Fruit fly (Drosophila melanogaster) whole organism, embryonic: ENCODE results near the gene Lsp2.

Experiments
- Awh ChIP-seq: fragments of 200-800 bp; sonication (Bioruptor generic); IDR thresholded peaks from 2 replicates; pipeline ENCODE4, ENCODE4 v1.3.6; 2022; ENCODE audit warnings: missing biosample characterization, missing genetic modification characterization
- CG10366 ChIP-seq: fragments of 200-800 bp; sonication (Bioruptor generic); IDR thresholded peaks from 2 replicates; pipeline ENCODE4 v1.3.6; 2022; ENCODE audit warnings: missing biosample characterization, missing genetic modification characterization
- CG10979 ChIP-seq: fragments of 200-800 bp; sonication (Bioruptor generic); optimal IDR thresholded peaks from 2 replicates; lab custom pipeline; 2018; ENCODE audit warnings: missing biosample characterization, mild to moderate bottlenecking, missing genetic modification characterization, moderate library complexity
- CG11456 ChIP-seq: fragments of 200-800 bp; sonication (Bioruptor generic); IDR thresholded peaks from 3 replicates; pipeline ENCODE4 v1.3.6; 2022; ENCODE audit warnings: missing biosample characterization, missing genetic modification characterization
- CG14441 ChIP-seq: fragments of 200-800 bp; sonication (Bioruptor generic); IDR thresholded peaks from 2 replicates; pipeline ENCODE4 v1.3.6; 2022; ENCODE audit warnings: missing biosample characterization, missing genetic modification characterization
- CG16815 ChIP-seq: fragments of 200-800 bp; sonication (Bioruptor generic); optimal IDR thresholded peaks from 3 replicates; lab custom pipeline; 2017; ENCODE audit warnings: missing biosample characterization, mild to moderate bottlenecking, missing genetic modification characterization
- CG17912 ChIP-seq: fragments of 200-800 bp; sonication (Bioruptor generic); optimal IDR thresholded peaks from 2 replicates; lab custom pipeline; 2018; ENCODE audit warnings: missing biosample characterization, mild to moderate bottlenecking, missing genetic modification characterization
- CG1832 ChIP-seq: fragments of 200-800 bp; sonication (Bioruptor generic); optimal IDR thresholded peaks from 2 replicates; lab custom pipeline; 2017; ENCODE audit warnings: missing biosample characterization, mild to moderate bottlenecking, missing genetic modification characterization, inconsistent platforms
- CG2202 ChIP-seq: fragments of 200-800 bp; sonication (Bioruptor generic); optimal IDR thresholded peaks from 2 replicates; lab custom pipeline; 2018; ENCODE audit warnings: missing biosample characterization, mild to moderate bottlenecking, missing genetic modification characterization
- CG3163 ChIP-seq: fragments of 200-800 bp; sonication (Bioruptor generic); optimal IDR thresholded peaks from 3 replicates; lab custom pipeline; 2016; ENCODE audit warnings: missing biosample characterization, missing genetic modification characterization
- CG4404 ChIP-seq: fragments of 200-800 bp; sonication (Bioruptor generic); IDR thresholded peaks from 2 replicates; pipeline ENCODE4 v1.3.6; 2022; ENCODE audit warnings: missing biosample characterization, missing genetic modification characterization
- CG7372 ChIP-seq: fragments of 200-800 bp; sonication (Bioruptor generic); IDR thresholded peaks from 2 replicates; pipeline ENCODE4 v1.3.6; 2022; ENCODE audit warnings: missing biosample characterization, missing genetic modification characterization
- CG9797 ChIP-seq: fragments of 200-800 bp; sonication (Bioruptor generic); optimal IDR thresholded peaks from 3 replicates; lab custom pipeline; 2018; ENCODE audit warnings: missing biosample characterization, mild to moderate bottlenecking, missing genetic modification characterization
- CG9876 ChIP-seq: fragments of 200-800 bp; sonication (Bioruptor generic); optimal IDR thresholded peaks from 2 replicates; lab custom pipeline; 2016; ENCODE audit warnings: missing biosample characterization, missing genetic modification characterization
- CHES-1-like ChIP-seq: fragments of 200-800 bp; sonication (Bioruptor generic); optimal IDR thresholded peaks from 2 replicates; lab custom pipeline; 2016; ENCODE audit warnings: missing biosample characterization, missing genetic modification characterization
- D19A ChIP-seq: fragments of 200-800 bp; optimal IDR thresholded peaks from 3 replicates; lab custom pipeline; 2019; ENCODE audit warnings: missing biosample characterization, mild to moderate bottlenecking, missing genetic modification characterization, moderate library complexity
- Dip2 ChIP-seq: fragments of 200-800 bp; sonication (Bioruptor generic); IDR thresholded peaks from 2 replicates; pipeline ENCODE4 v1.3.6; 2022; ENCODE audit warnings: missing biosample characterization, missing genetic modification characterization
- Doc2 ChIP-seq: fragments of 200-800 bp; sonication (Bioruptor generic); IDR thresholded peaks from 2 replicates; pipeline ENCODE4 v1.3.6; 2022; ENCODE audit warnings: missing biosample characterization, missing genetic modification characterization
- Dp ChIP-seq: fragments of 200-800 bp; sonication (Bioruptor generic); optimal IDR thresholded peaks from 2 replicates; lab custom pipeline; 2018; ENCODE audit warnings: missing biosample characterization, mild to moderate bottlenecking, missing genetic modification characterization, moderate library complexity
- E2f1 ChIP-seq: fragments of 200-800 bp; sonication (Bioruptor generic); IDR thresholded peaks from 2 replicates; pipeline ENCODE4 v1.3.6; 2022; ENCODE audit warnings: missing biosample characterization, missing genetic modification characterization
- Gug ChIP-seq: fragments of 200-800 bp; sonication (Bioruptor generic); IDR thresholded peaks from 4 replicates; pipeline ENCODE4 v1.3.6; 2022; ENCODE audit warnings: missing biosample characterization, missing genetic modification characterization
- H2.0 ChIP-seq: fragments of 200-800 bp; sonication (Bioruptor generic); IDR thresholded peaks from 2 replicates; pipeline ENCODE4 v1.3.6; 2022; ENCODE audit warnings: missing biosample characterization, missing genetic modification characterization
- HmgD ChIP-seq: fragments of 200-800 bp; sonication (Bioruptor generic); optimal IDR thresholded peaks from 3 replicates; lab custom pipeline; 2016; ENCODE audit warnings: missing biosample characterization, missing genetic modification characterization
- Hr39 ChIP-seq: fragments of >200 bp; optimal IDR thresholded peaks from 2 replicates; lab custom pipeline; 2017
- Hr51 ChIP-seq, 2 experiments: fragments of 200-800 bp; sonication (Bioruptor generic); optimal IDR thresholded peaks; 2 replicates in 1 of 2; 3 replicates in 1 of 2; lab custom pipeline; 2016 to 2018; ENCODE audit warnings: missing biosample characterization in 2 of 2, missing genetic modification characterization in 2 of 2, mild to moderate bottlenecking in 1 of 2, moderate library complexity in 1 of 2
- Hr78 ChIP-seq, 2 experiments: fragments of 200-800 bp in 1 of 2; fragments of >200 bp in 1 of 2; sonication (Bioruptor generic) in 1 of 2; optimal IDR thresholded peaks; 2 replicates each; lab custom pipeline; 2017 to 2019; ENCODE audit warnings: missing biosample characterization in 2 of 2, missing genetic modification characterization in 2 of 2, mild to moderate bottlenecking in 1 of 2, moderate library complexity in 1 of 2
- MBD-R2 ChIP-seq: fragments of 200-800 bp; sonication (Bioruptor generic); IDR thresholded peaks from 2 replicates; pipeline ENCODE4 v1.3.6; 2022; ENCODE audit warnings: missing biosample characterization, missing genetic modification characterization
- Nf-YA ChIP-seq: fragments of 200-800 bp; sonication (Bioruptor generic); IDR thresholded peaks from 2 replicates; pipeline ENCODE4 v1.3.6; 2022; ENCODE audit warnings: missing biosample characterization, missing genetic modification characterization
- Stat92E ChIP-seq, 3 experiments: fragments of >200 bp in 2 of 3; fragments of 200-800 bp in 1 of 3; sonication (Bioruptor generic) in 1 of 3; optimal IDR thresholded peaks; 2 replicates each; lab custom pipeline; 2017 to 2019; ENCODE audit warnings: missing biosample characterization in 3 of 3, missing genetic modification characterization in 3 of 3, mild to moderate bottlenecking in 1 of 3, moderate library complexity in 1 of 3
- TFAM ChIP-seq: fragments of 200-800 bp; sonication (Bioruptor generic); optimal IDR thresholded peaks from 2 replicates; lab custom pipeline; 2017; ENCODE audit warnings: missing biosample characterization, missing genetic modification characterization, inconsistent platforms
- Tbp ChIP-seq: fragments of >200 bp; optimal IDR thresholded peaks from 2 replicates; lab custom pipeline; 2018; ENCODE audit warnings: missing biosample characterization, missing genetic modification characterization
- ac ChIP-seq: fragments of 200-800 bp; sonication (Bioruptor generic); optimal IDR thresholded peaks from 3 replicates; lab custom pipeline; 2017; ENCODE audit warnings: missing biosample characterization, mild to moderate bottlenecking, missing genetic modification characterization
- ap ChIP-seq: fragments of 200-800 bp; sonication (Bioruptor generic); IDR thresholded peaks from 2 replicates; pipeline ENCODE4 v1.3.6; 2022; ENCODE audit warnings: missing biosample characterization, missing genetic modification characterization
- btn ChIP-seq: fragments of 200-800 bp; sonication (Bioruptor generic); optimal IDR thresholded peaks from 2 replicates; lab custom pipeline; 2016; ENCODE audit warnings: missing biosample characterization, missing genetic modification characterization
- cato ChIP-seq: fragments of 200-800 bp; sonication (Bioruptor generic); optimal IDR thresholded peaks from 2 replicates; lab custom pipeline; 2016; ENCODE audit warnings: missing biosample characterization, missing genetic modification characterization, borderline replicate concordance
- chm ChIP-seq: fragments of 200-800 bp; sonication (Bioruptor generic); IDR thresholded peaks from 2 replicates; pipeline ENCODE4 v1.3.6; 2022; ENCODE audit warnings: missing biosample characterization, missing genetic modification characterization
- chn ChIP-seq: fragments of 200-800 bp; sonication (Bioruptor generic); optimal IDR thresholded peaks from 2 replicates; lab custom pipeline; 2016; ENCODE audit warnings: missing biosample characterization, missing genetic modification characterization
- dimm ChIP-seq: fragments of 200-800 bp; sonication (Bioruptor generic); IDR thresholded peaks from 2 replicates; pipeline ENCODE4 v1.3.6; 2022; ENCODE audit warnings: missing biosample characterization, missing genetic modification characterization
- dpn ChIP-seq, 2 experiments: fragments of 200-800 bp; sonication (Bioruptor generic); optimal IDR thresholded peaks; 3 replicates each; lab custom pipeline; 2016; ENCODE audit warnings: missing biosample characterization in 2 of 2, missing genetic modification characterization in 2 of 2
- ftz-f1 ChIP-seq: fragments of 200-800 bp; sonication (Bioruptor generic); optimal IDR thresholded peaks from 2 replicates; lab custom pipeline; 2016; ENCODE audit warnings: missing biosample characterization, missing genetic modification characterization
- gro ChIP-seq: fragments of 200-800 bp; sonication (Bioruptor generic); optimal IDR thresholded peaks from 2 replicates; lab custom pipeline; 2016; ENCODE audit warnings: missing biosample characterization, missing genetic modification characterization
- ham ChIP-seq: fragments of 200-800 bp; sonication (Bioruptor generic); IDR thresholded peaks from 2 replicates; pipeline ENCODE4 v1.3.6; 2022; ENCODE audit warnings: missing biosample characterization, missing genetic modification characterization
- lab ChIP-seq: fragments of 200-800 bp; sonication (Bioruptor generic); optimal IDR thresholded peaks from 3 replicates; lab custom pipeline; 2017; ENCODE audit warnings: missing biosample characterization, missing genetic modification characterization, mild to moderate bottlenecking, moderate library complexity, missing genetic modification reagents
- nom ChIP-seq: fragments of 200-800 bp; sonication (Bioruptor generic); optimal IDR thresholded peaks from 2 replicates; lab custom pipeline; 2017; ENCODE audit warnings: missing biosample characterization, missing genetic modification characterization, mild to moderate bottlenecking, moderate library complexity, missing genetic modification reagents
- ranshi ChIP-seq: fragments of 200-800 bp; sonication (Bioruptor generic); IDR thresholded peaks from 2 replicates; pipeline ENCODE4 v1.3.6; 2022; ENCODE audit warnings: missing biosample characterization, missing genetic modification characterization
- run ChIP-seq: fragments of 200-800 bp; sonication (Bioruptor generic); optimal IDR thresholded peaks from 3 replicates; lab custom pipeline; 2018; ENCODE audit warnings: missing biosample characterization, mild to moderate bottlenecking, missing genetic modification characterization
- sc ChIP-seq, 3 experiments: fragments of >200 bp in 2 of 3; fragments of 200-800 bp in 1 of 3; sonication (Bioruptor generic) in 1 of 3; optimal IDR thresholded peaks; 2 replicates in 2 of 3; 3 replicates in 1 of 3; lab custom pipeline; 2017; ENCODE audit warnings: mild to moderate bottlenecking in 1 of 3, missing biosample characterization in 1 of 3, missing genetic modification characterization in 1 of 3, missing genetic modification reagents in 1 of 3
- sens-2 ChIP-seq: fragments of 200-800 bp; sonication (Bioruptor generic); IDR thresholded peaks from 2 replicates; pipeline ENCODE4 v1.3.6; 2022; ENCODE audit warnings: missing biosample characterization, missing genetic modification characterization
- tna ChIP-seq: fragments of 200-800 bp; sonication (Bioruptor generic); IDR thresholded peaks from 2 replicates; pipeline ENCODE4 v1.3.6; 2022; ENCODE audit warnings: missing biosample characterization, missing genetic modification characterization; ENCODE audit not compliant: partially characterized antibody
- usp ChIP-seq: fragments of >200 bp; optimal IDR thresholded peaks from 2 replicates; lab custom pipeline; 2017; ENCODE audit warnings: missing biosample characterization, missing genetic modification characterization

Gene Lsp2

dm6 chr3L:12139232-12139698, 10.1 kb downstream of the Lsp2 start (continued):
- TF ChIP-seq sc (optimal IDR thresholded peaks at IDR 0.05; lab: Kevin White, UChicago) (no peak), sc (GFP tag; optimal IDR thresholded peaks at IDR 0.05; lab: Kevin White, UChicago) (no peak), Nf-YA (no peak), Hr51 (GFP tag; optimal IDR thresholded peaks at IDR 0.05; lab: Kevin White, UChicago) (peak in 1 of 2 experiments; percentile 60), CHES-1-like (GFP tag; lab: Kevin White, UChicago) (peak; percentile 50), CG4404 (peak; percentile 36; the same call in 1 of the 2 replicates), CG11456 (GFP tag; lab: Robert Waterston, UW) (no peak), cato (GFP tag; lab: Kevin White, UChicago) (no peak), CG9797 (GFP tag; lab: Kevin White, UChicago) (no peak), ap (GFP tag; lab: Robert Waterston, UW) (0 out of 2 replicates have a peak, but pooled peaks have one; percentile 4), CG17912 (no peak), CG7372 (GFP tag; lab: Robert Waterston, UW) (no peak), Awh (GFP tag; lab: Robert Waterston, UW) (peak; percentile 48; the same call in 1 of the 2 replicates), tna (GFP tag; lab: Robert Waterston, UW) (no peak), CG10979 (tag; lab: Kevin White, UChicago) (peak; percentile 41), HmgD (GFP tag; lab: Kevin White, UChicago) (no peak), chm (GFP tag; lab: Robert Waterston, UW) (peak; percentile 49; the same call in 1 of the 2 replicates), ham (no peak), Gug (GFP tag; lab: Robert Waterston, UW) (no peak; the same call in 3 of the 4 replicates), Dp (GFP tag; lab: Kevin White, UChicago) (no peak), CG2202 (tag; lab: Kevin White, UChicago) (peak; percentile 3), CG16815 (GFP tag; lab: Kevin White, UChicago) (peak; percentile 13), E2f1 (GFP tag; lab: Robert Waterston, UW) (no peak; the same call in 1 of the 2 replicates), CG3163 (GFP tag; lab: Kevin White, UChicago) (no peak), dimm (no peak), btn (no peak), Hr39 (lab: Kevin White, UChicago) (no peak), ac (GFP tag; lab: Kevin White, UChicago) (no peak), chn (GFP tag; lab: Kevin White, UChicago) (peak; percentile 46), CG10366 (GFP tag; lab: Robert Waterston, UW) (0 out of 2 replicates have a peak, but pooled peaks have one; percentile 28), Stat92E (GFP tag; optimal IDR thresholded peaks at IDR 0.05; lab: Kevin White, UChicago) (no peak), CG9876 (GFP tag; lab: Kevin White, UChicago) (no peak), usp (no peak), Doc2 (no peak), gro (GFP tag; lab: Kevin White, UChicago) (peak; percentile 56), H2.0 (no peak), MBD-R2 (GFP tag; lab: Robert Waterston, UW) (no peak), ftz-f1 (GFP tag; lab: Kevin White, UChicago) (no peak), CG14441 (0 out of 2 replicates have a peak, but pooled peaks have one; percentile 21), Tbp (GFP tag; lab: Kevin White, UChicago) (no peak), TFAM (GFP tag; lab: Kevin White, UChicago) (no peak), Hr78 (GFP tag; optimal IDR thresholded peaks at IDR 0.05; lab: Kevin White, UChicago) (no peak), CG1832 (GFP tag; lab: Kevin White, UChicago) (no peak), D19A (peak; percentile 17), Dip2 (no peak), ranshi (no peak), lab (GFP tag; lab: Kevin White, UChicago) (peak; percentile 70), sens-2 (no peak), nom (GFP tag; lab: Kevin White, UChicago) (no peak), dpn (GFP tag; optimal IDR thresholded peaks at IDR 0.05; lab: Kevin White, UChicago) (peak in 1 of 2 experiments; percentile 56), run (peak; percentile 41)
